Worm (Caenorhabditis elegans) whole organism, midembryonic: ENCODE results near the gene gmap-2.

Experiments used
- T22C8.4 ChIP-seq: fragments of 200-800 bp; sonication (Bioruptor generic); IDR thresholded peaks from 2 replicates; pipeline ENCODE4 v1.3.6; 2022; ENCODE audit warnings: missing genetic modification characterization, missing compliant biosample characterization
- cog-1 ChIP-seq: sonication (generic microtip); optimal IDR thresholded peaks from 2 replicates; lab custom pipeline; 2016; ENCODE audit warnings: missing genetic modification characterization, missing compliant biosample characterization
- flt-1 ChIP-seq: fragments of 200-800 bp; sonication (Bioruptor generic); IDR thresholded peaks from 2 replicates; pipeline ENCODE4 v1.3.6; 2022; ENCODE audit warnings: missing genetic modification characterization, missing compliant biosample characterization
- med-1 ChIP-seq: sonication (generic microtip); optimal IDR thresholded peaks from 2 replicates; lab custom pipeline; 2017; ENCODE audit warnings: missing genetic modification characterization, mild to moderate bottlenecking, missing compliant biosample characterization, antibody characterized with exemption, missing genetic modification reagents; ENCODE audit not compliant: insufficient read depth
- tab-1 ChIP-seq: fragments of 200-800 bp; sonication (Bioruptor generic); IDR thresholded peaks from 2 replicates; pipeline ENCODE4 v1.3.6; 2022; ENCODE audit warnings: missing genetic modification characterization, missing compliant biosample characterization
- ztf-29 ChIP-seq: fragments of 200-800 bp; sonication (Bioruptor generic); IDR thresholded peaks from 2 replicates; pipeline ENCODE4 v1.3.6; 2022; ENCODE audit warnings: missing genetic modification reagents, missing genetic modification characterization, missing compliant biosample characterization

DNA sequence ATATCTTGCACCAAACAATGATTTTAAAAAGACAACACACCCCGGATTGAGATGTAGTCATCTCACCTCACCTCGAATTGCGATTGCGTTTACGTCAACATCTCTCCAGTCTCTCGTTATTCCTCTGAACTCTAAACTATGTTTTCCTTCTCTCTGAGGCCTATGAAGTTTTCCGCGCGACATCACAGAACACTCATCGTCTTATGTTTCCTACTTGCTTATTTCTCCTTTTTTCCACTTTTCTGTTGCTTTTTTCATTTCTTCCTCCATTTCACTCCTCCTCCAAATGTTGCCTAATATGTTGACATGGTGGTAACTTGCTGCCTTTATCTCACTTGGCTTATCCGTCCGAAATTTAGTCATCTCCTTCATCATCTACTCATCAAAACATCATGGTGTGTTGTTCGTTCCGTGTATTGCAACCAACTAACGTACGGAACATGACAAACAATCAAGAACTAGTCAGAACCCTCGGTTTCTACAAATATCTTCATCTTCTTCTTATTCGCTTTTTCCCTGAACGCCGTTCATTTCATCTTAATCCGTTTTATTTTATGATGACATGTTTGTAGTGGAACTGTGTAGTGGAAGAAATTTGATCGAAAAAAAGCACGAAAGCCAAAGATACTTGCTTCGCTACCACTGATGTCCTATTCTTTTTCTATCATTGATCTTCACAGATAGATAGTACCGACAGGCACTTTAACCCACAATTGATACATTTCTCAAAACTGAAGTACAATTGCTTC, 43.8 kb downstream of the gmap-2 start:
- TF ChIP-seq tab-1 (GFP tag; lab: Robert Waterston, UW), result no peak
- no peak for TF ChIP-seq cog-1
- TF ChIP-seq med-1, result no peak
- TF ChIP-seq flt-1 (GFP tag; lab: Robert Waterston, UW), result no peak
- no peak for TF ChIP-seq T22C8.4 (GFP tag; lab: Robert Waterston, UW)
- TF ChIP-seq ztf-29, result no peak
